Fruit fly (Drosophila melanogaster): ENCODE data around the gene CG14635.

The CG14635 gene

DNA sequence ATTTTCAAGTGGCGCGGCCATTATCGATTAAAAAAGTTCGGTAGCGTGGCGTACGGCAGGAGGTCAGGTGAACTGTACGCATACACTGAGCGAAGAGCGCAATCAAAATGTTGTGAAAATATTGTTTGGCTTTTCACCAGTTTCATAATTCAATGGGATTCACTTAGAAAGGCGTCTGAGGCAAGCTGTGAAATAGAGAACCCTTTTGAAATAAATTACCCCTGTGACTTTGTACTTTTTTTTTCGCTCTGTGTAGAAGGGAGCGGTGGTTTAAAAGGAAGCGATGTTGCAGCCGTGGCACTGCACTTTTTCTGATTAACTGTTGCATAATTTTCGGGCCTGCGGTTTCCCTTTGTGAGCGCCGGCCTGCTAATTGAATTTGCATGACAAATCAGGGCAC is 29.1 kb downstream of the CG14635 start (continued):
- TF ChIP-seq lz (GFP tag; optimal IDR thresholded peaks at IDR 0.05) (peak; percentile 21), dsx (GFP tag; optimal IDR thresholded peaks at IDR 0.05; ENCODE audit: poor library complexity, severe bottlenecking) (no peak), CG6792 (GFP tag; optimal IDR thresholded peaks at IDR 0.05) (no peak), pdm3 (GFP tag; optimal IDR thresholded peaks at IDR 0.05) (no peak), Hr4 (GFP tag; optimal IDR thresholded peaks at IDR 0.05) (no peak), achi (GFP tag; optimal IDR thresholded peaks at IDR 0.05) (no peak), spab (GFP tag; optimal IDR thresholded peaks at IDR 0.05) (no peak), Sox14 (GFP tag; optimal IDR thresholded peaks at IDR 0.05) (no peak), Eip93F (GFP tag; optimal IDR thresholded peaks at IDR 0.05) (no peak), CG4318 (GFP tag; optimal IDR thresholded peaks at IDR 0.05) (no peak), CG10631 (GFP tag; optimal IDR thresholded peaks at IDR 0.05) (no peak)

DNA sequence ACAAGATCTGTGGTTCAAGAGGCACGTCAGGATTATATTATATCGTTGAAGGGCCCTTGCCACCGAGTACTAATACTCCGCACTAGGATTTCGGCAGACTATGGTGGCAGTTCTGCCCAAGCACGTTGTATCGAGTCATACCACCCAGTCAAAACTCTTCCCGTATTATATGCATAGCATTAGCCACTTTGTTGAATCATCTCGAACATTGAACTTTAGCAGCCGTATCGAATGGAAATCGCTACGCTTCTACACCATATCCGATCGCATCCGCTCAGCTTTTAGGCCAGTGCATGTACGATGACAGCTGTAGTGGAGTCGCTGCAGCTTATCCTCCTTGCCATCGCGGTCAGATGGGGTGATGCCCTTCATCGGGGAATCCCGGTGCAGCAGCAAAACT is 30.8 kb downstream of the CG14635 start, which contains the start of gene CG11664:
Gene CG11664 (plus strand): TSS at position 301 of the 400 bp plus-strand sequence.
- TF ChIP-seq net (GFP tag; optimal IDR thresholded peaks at IDR 0.05) = no peak
- no peak for TF ChIP-seq CG8119 (GFP tag; IDR thresholded peaks at IDR 0.05)
- TF ChIP-seq OdsH (GFP tag; optimal IDR thresholded peaks at IDR 0.05) = no peak
- no peak for TF ChIP-seq CG3919 (GFP tag; optimal IDR thresholded peaks at IDR 0.05)
- no peak for TF ChIP-seq CG11902 (GFP tag; optimal IDR thresholded peaks at IDR 0.05)
- TF ChIP-seq Ets21C (GFP tag; optimal IDR thresholded peaks at IDR 0.05) = no peak
- no peak for TF ChIP-seq dac (GFP tag; optimal IDR thresholded peaks at IDR 0.05)
- TF ChIP-seq CG6854 (GFP tag; optimal IDR thresholded peaks at IDR 0.05) = no peak
- TF ChIP-seq Eip75B (GFP tag; optimal IDR thresholded peaks at IDR 0.05) = no peak
- no peak for TF ChIP-seq CG8632 (GFP tag; optimal IDR thresholded peaks at IDR 0.05)
- no peak for TF ChIP-seq Met (GFP tag; optimal IDR thresholded peaks at IDR 0.05)
- no peak for TF ChIP-seq CG10669 (GFP tag; optimal IDR thresholded peaks at IDR 0.05)
- no peak for TF ChIP-seq spab (GFP tag; optimal IDR thresholded peaks at IDR 0.05)

DNA sequence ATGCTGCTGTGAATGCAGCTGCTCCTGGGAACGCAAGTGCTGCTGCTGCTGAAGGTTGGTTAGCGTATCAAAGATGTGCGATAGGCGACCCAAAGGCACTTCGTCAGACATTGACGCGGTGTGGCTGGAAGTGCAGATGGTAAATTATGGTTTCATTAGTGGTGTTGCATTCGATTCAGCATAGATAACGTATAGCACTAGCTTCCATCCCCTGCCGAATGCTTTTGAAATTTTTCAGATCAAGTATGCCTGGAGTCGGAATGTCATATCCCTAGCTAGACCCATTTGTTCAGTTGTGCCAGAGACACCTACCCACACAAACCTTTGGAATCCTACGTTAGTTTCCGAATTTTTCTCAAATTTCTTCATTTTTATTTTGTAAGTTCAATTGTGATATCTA is 49.6 kb downstream of the CG14635 start, which contains the start of gene CG11663:
Gene CG11663 (plus strand): TSS at position 301 of the 400 bp plus-strand sequence.
- no peak for TF ChIP-seq fd59A (GFP tag; optimal IDR thresholded peaks at IDR 0.05)
- no peak for TF ChIP-seq Sox14 (GFP tag; optimal IDR thresholded peaks at IDR 0.05)
- TF ChIP-seq Met (GFP tag; optimal IDR thresholded peaks at IDR 0.05) = no peak
- no peak for TF ChIP-seq CG9139 (GFP tag; optimal IDR thresholded peaks at IDR 0.05)
- TF ChIP-seq CG8319 (GFP tag; optimal IDR thresholded peaks at IDR 0.05) = no peak
- TF ChIP-seq CG6854 (GFP tag; optimal IDR thresholded peaks at IDR 0.05) = no peak
- TF ChIP-seq CG31627 (GFP tag; optimal IDR thresholded peaks at IDR 0.05) = no peak
- TF ChIP-seq CG3032 (tag; optimal IDR thresholded peaks at IDR 0.05) = no peak
- no peak for TF ChIP-seq CG32006 (GFP tag; optimal IDR thresholded peaks at IDR 0.05)
- no peak for TF ChIP-seq CG7368 (GFP tag; optimal IDR thresholded peaks at IDR 0.05)
- TF ChIP-seq Hr4 (GFP tag; optimal IDR thresholded peaks at IDR 0.05) = no peak
- TF ChIP-seq ss (GFP tag; optimal IDR thresholded peaks at IDR 0.05) = no peak
- no peak for TF ChIP-seq Eip75B (GFP tag; optimal IDR thresholded peaks at IDR 0.05)
- TF ChIP-seq Hr38 (GFP tag; optimal IDR thresholded peaks at IDR 0.05) = no peak

All from whole organism, prepupa.